Worm (Caenorhabditis elegans): Measurements from ENCODE around the gene rgs-7.

Gene rgs-7

DNA sequence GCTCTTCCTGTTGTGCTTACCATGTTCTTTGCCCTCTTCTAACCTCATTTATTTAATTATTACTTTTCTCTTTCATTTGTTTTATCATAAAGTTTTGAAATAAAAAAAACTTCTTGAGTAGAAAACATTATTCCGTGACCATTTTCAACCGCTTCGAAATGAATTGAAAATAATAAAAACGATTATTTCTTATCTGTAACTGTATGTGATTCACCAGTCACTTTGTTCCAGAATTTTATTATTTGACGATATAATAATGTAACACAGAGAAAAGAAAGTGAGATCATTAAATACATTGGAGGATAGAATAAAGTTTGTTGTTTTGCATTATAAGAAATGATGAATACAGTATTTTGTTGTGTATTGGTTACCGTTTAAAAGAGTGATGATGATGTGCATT, 37.3 kb upstream of the rgs-7 start:
- no peak for TF ChIP-seq ets-7 (tag; optimal IDR thresholded peaks at IDR 0.05)
- no peak for TF ChIP-seq ceh-13 (GFP tag; optimal IDR thresholded peaks at IDR 0.05)
- no peak for TF ChIP-seq ama-1 (optimal IDR thresholded peaks at IDR 0.05)
- no peak for TF ChIP-seq hmg-4 (GFP tag; optimal IDR thresholded peaks at IDR 0.05)
- no peak for TF ChIP-seq hnd-1 (tag; optimal IDR thresholded peaks at IDR 0.05)
- TF ChIP-seq flt-1 (GFP tag; IDR thresholded peaks at IDR 0.05), result no peak

DNA sequence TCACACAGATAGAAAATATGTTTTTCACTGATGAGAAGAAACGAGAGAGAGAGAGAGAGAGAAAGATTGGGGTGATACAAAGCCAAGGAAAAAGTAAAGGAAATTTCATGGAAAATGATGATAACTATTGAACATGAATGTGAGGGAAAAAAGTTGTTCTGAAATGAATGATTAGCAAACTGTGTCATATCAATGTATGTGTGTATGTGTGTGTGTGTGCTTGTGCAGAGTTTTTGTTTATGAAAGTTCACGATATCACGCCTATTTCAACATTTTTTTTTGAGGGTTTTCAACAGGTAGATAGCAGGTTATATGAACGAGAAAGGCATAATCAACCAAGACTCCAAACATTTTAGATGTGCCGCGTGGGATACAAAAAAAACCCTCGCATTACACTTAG, 35.8 kb upstream of the rgs-7 start:
- TF ChIP-seq F13C5.2 (tag; optimal IDR thresholded peaks at IDR 0.05) (no peak), ceh-36 (tag; optimal IDR thresholded peaks at IDR 0.05) (no peak), hmbx-1 (tag; optimal IDR thresholded peaks at IDR 0.05) (no peak), aly-1 (tag; optimal IDR thresholded peaks at IDR 0.05) (no peak), B0310.2 (tag; optimal IDR thresholded peaks at IDR 0.05) (no peak), ets-7 (tag; optimal IDR thresholded peaks at IDR 0.05) (no peak), sea-1 (GFP tag; conservative IDR thresholded peaks at IDR 0.05) (no peak), scrt-1 (GFP tag; IDR thresholded peaks at IDR 0.05) (no peak), ama-1 (optimal IDR thresholded peaks at IDR 0.05) (no peak), hmg-4 (GFP tag; optimal IDR thresholded peaks at IDR 0.05) (no peak), tbx-37 (GFP tag; conservative IDR thresholded peaks at IDR 0.05) (no peak), ceh-13 (GFP tag; optimal IDR thresholded peaks at IDR 0.05) (no peak), tbx-11 (GFP tag; IDR thresholded peaks at IDR 0.05) (no peak), hnd-1 (tag; optimal IDR thresholded peaks at IDR 0.05) (no peak), flt-1 (GFP tag; IDR thresholded peaks at IDR 0.05) (no peak), tra-4 (tag; optimal IDR thresholded peaks at IDR 0.05) (no peak), pes-1 (GFP tag; IDR thresholded peaks at IDR 0.05) (no peak)

DNA sequence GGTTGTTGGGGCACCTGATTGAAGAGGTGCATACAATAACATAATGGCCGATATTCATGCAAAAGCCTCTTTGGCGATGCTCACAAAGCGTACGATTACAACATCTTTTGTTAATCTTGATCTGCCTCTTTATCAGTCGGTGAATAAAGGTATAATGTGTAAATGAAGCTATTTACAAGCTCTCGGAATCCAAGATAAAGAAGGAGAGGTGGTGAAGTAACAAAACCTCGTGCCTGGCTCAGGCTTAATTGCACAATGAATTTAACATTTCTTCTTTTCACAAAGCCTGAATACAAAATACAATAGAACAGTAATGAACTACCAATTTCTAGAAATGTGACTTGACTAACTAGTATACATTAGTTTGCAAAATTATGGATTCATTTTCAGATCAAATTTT, 35.1 kb upstream of the rgs-7 start:
- TF ChIP-seq aly-1 (tag; optimal IDR thresholded peaks at IDR 0.05) (no peak), tbx-11 (GFP tag; IDR thresholded peaks at IDR 0.05) (no peak), hmbx-1 (tag; optimal IDR thresholded peaks at IDR 0.05) (no peak), F13C5.2 (tag; optimal IDR thresholded peaks at IDR 0.05) (no peak), ama-1 (optimal IDR thresholded peaks at IDR 0.05) (no peak), tra-4 (tag; optimal IDR thresholded peaks at IDR 0.05) (no peak), flt-1 (GFP tag; IDR thresholded peaks at IDR 0.05) (no peak), ceh-13 (GFP tag; optimal IDR thresholded peaks at IDR 0.05) (no peak)

DNA sequence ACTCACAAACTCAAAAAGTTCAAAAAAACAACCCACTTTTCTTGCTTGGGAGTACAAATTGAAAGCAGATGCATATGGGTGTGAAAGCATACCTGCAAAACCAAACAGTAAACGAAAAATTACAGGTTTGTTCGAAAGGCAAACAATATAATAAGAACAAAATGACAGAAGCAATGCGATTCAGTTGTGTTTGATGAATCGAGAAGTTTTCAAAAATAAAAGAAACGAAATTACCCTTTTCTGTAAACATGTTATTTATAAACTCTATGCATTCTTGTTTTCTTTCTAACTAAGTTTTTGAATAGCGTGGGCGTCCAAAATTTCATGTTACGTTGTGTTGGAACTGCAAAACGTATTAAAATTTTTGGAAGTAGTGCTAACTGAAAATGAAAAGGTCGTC, 33.4 kb upstream of the rgs-7 start, which contains the start of gene sox-4:
sox-4 (minus strand) TSS at position 101 of the 400 bp plus-strand sequence.
- TF ChIP-seq pes-1 (GFP tag; IDR thresholded peaks at IDR 0.05), result no peak

DNA sequence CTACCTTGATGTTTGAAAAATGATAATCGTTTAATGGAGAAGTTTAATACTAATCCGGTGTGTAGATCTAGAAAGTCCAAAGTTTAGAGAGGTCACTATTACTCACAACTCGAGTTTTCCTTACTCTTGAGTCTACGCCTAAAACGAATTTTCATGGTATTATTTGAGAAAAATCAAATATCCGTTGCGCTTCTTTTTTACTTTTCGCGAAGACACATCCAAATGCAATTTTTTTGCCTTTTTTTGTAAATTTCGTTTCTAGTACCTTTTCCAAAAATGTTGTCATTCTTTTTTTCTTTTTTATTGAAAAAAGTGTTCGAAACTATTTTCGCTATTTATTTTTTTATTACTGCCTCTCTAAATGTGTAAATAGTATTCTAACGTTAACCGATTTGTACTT, 28.6 kb upstream of the rgs-7 start:
- TF ChIP-seq ets-7 (tag; optimal IDR thresholded peaks at IDR 0.05), result no peak
- no peak for TF ChIP-seq scrt-1 (GFP tag; IDR thresholded peaks at IDR 0.05)
- no peak for TF ChIP-seq flt-1 (GFP tag; IDR thresholded peaks at IDR 0.05)
- TF ChIP-seq tra-4 (tag; optimal IDR thresholded peaks at IDR 0.05), result no peak
- no peak for TF ChIP-seq B0310.2 (tag; optimal IDR thresholded peaks at IDR 0.05)
- TF ChIP-seq hmbx-1 (tag; optimal IDR thresholded peaks at IDR 0.05), result no peak

ce11 chrX:3517141-3517540, 25.2 kb upstream of the rgs-7 start:
- no peak for TF ChIP-seq ceh-36 (tag; optimal IDR thresholded peaks at IDR 0.05)
- no peak for TF ChIP-seq tbx-11 (GFP tag; IDR thresholded peaks at IDR 0.05)
- TF ChIP-seq sea-1 (GFP tag; conservative IDR thresholded peaks at IDR 0.05), result no peak
- TF ChIP-seq F13C5.2 (tag; optimal IDR thresholded peaks at IDR 0.05), result no peak
- no peak for TF ChIP-seq scrt-1 (GFP tag; IDR thresholded peaks at IDR 0.05)
- no peak for TF ChIP-seq hmg-4 (GFP tag; optimal IDR thresholded peaks at IDR 0.05)
- TF ChIP-seq aly-1 (tag; optimal IDR thresholded peaks at IDR 0.05), result no peak
- TF ChIP-seq tra-4 (tag; optimal IDR thresholded peaks at IDR 0.05), result no peak
- TF ChIP-seq ceh-13 (GFP tag; optimal IDR thresholded peaks at IDR 0.05), result no peak
- TF ChIP-seq B0310.2 (tag; optimal IDR thresholded peaks at IDR 0.05), result no peak
- TF ChIP-seq hnd-1 (tag; optimal IDR thresholded peaks at IDR 0.05), result no peak
- TF ChIP-seq hmbx-1 (tag; optimal IDR thresholded peaks at IDR 0.05), result no peak
- no peak for TF ChIP-seq pes-1 (GFP tag; IDR thresholded peaks at IDR 0.05)
- TF ChIP-seq tbx-37 (GFP tag; conservative IDR thresholded peaks at IDR 0.05), result no peak
- TF ChIP-seq ama-1 (optimal IDR thresholded peaks at IDR 0.05), result no peak
- TF ChIP-seq flt-1 (GFP tag; IDR thresholded peaks at IDR 0.05), result no peak
- no peak for TF ChIP-seq ets-7 (tag; optimal IDR thresholded peaks at IDR 0.05)

- TF ChIP-seq flt-1 (GFP tag; IDR thresholded peaks at IDR 0.05) (no peak), tbx-11 (GFP tag; IDR thresholded peaks at IDR 0.05) (no peak), hnd-1 (tag; optimal IDR thresholded peaks at IDR 0.05) (no peak), pes-1 (GFP tag; IDR thresholded peaks at IDR 0.05) (no peak)
Measured at ce11 chrX:3518494-3518893, 23.8 kb upstream of the rgs-7 start, which contains the start of gene npr-16. npr-16 (plus strand) TSS chrX:3518794.

DNA sequence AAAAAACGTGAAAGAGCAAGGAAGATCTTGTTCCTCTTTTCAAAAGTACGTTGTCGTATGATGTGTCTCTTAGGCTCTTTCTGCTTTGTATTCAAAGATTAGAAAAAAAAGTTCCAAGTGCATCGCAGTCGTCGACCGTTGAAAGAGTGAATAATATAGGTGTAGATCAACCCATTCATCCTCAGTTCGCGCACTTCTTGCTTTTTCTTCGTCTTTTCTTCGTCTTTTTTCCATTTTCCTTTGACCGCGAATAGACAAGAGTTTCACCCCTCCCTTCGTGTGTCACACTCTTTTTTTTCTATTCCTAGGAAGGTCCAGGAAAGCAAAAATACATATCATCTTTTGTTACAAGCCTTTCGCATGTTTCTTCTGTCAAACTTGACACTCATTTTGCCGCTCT, 15.6 kb upstream of the rgs-7 start:
- no peak for TF ChIP-seq tra-4 (tag; optimal IDR thresholded peaks at IDR 0.05)
- TF ChIP-seq flt-1 (GFP tag; IDR thresholded peaks at IDR 0.05), result no peak
- no peak for TF ChIP-seq hmbx-1 (tag; optimal IDR thresholded peaks at IDR 0.05)
- TF ChIP-seq hmg-4 (GFP tag; optimal IDR thresholded peaks at IDR 0.05), result no peak
- no peak for TF ChIP-seq ceh-36 (tag; optimal IDR thresholded peaks at IDR 0.05)
- no peak for TF ChIP-seq ama-1 (optimal IDR thresholded peaks at IDR 0.05)
- no peak for TF ChIP-seq hnd-1 (tag; optimal IDR thresholded peaks at IDR 0.05)
- no peak for TF ChIP-seq sea-1 (GFP tag; conservative IDR thresholded peaks at IDR 0.05)
- TF ChIP-seq ceh-13 (GFP tag; optimal IDR thresholded peaks at IDR 0.05), result no peak
- TF ChIP-seq F13C5.2 (tag; optimal IDR thresholded peaks at IDR 0.05), result no peak
- TF ChIP-seq ets-7 (tag; optimal IDR thresholded peaks at IDR 0.05), result no peak
- no peak for TF ChIP-seq tbx-11 (GFP tag; IDR thresholded peaks at IDR 0.05)
- no peak for TF ChIP-seq tbx-37 (GFP tag; conservative IDR thresholded peaks at IDR 0.05)

ce11 chrX:3532919-3533318, 9.4 kb upstream of the rgs-7 start, which contains the start of gene F56B6.6:
F56B6.6 (minus strand) TSS chrX:3533019.
- TF ChIP-seq scrt-1 (GFP tag; IDR thresholded peaks at IDR 0.05) (no peak), F13C5.2 (tag; optimal IDR thresholded peaks at IDR 0.05) (no peak), pes-1 (GFP tag; IDR thresholded peaks at IDR 0.05) (no peak), ets-7 (tag; optimal IDR thresholded peaks at IDR 0.05) (no peak), ama-1 (optimal IDR thresholded peaks at IDR 0.05) (no peak), sea-1 (GFP tag; conservative IDR thresholded peaks at IDR 0.05) (no peak), hmg-4 (GFP tag; optimal IDR thresholded peaks at IDR 0.05) (no peak), tbx-11 (GFP tag; IDR thresholded peaks at IDR 0.05) (no peak), ceh-13 (GFP tag; optimal IDR thresholded peaks at IDR 0.05) (no peak), tra-4 (tag; optimal IDR thresholded peaks at IDR 0.05) (no peak)

All from whole organism, early embryonic.